Worm (Caenorhabditis elegans): Measurements from ENCODE around the gene C28A5.6.

- TF ChIP-seq flt-1 (GFP tag; IDR thresholded peaks at IDR 0.05): no peak
- no peak for TF ChIP-seq klf-2 (GFP tag; conservative IDR thresholded peaks at IDR 0.05)
- no peak for TF ChIP-seq ztf-29 (GFP tag; IDR thresholded peaks at IDR 0.05)
- TF ChIP-seq tab-1 (GFP tag; IDR thresholded peaks at IDR 0.05): no peak
- TF ChIP-seq ref-1 (GFP tag; conservative IDR thresholded peaks at IDR 0.05): no peak
- no peak for TF ChIP-seq med-1 (GFP tag; optimal IDR thresholded peaks at IDR 0.05; ENCODE audit: insufficient read depth)
- TF ChIP-seq cog-1 (tag; optimal IDR thresholded peaks at IDR 0.05): no peak
- TF ChIP-seq T22C8.4 (GFP tag; IDR thresholded peaks at IDR 0.05): no peak
Observed at ce11 chrIII:4413099-4413498, 16.2 kb downstream of the C28A5.6 start, which contains the start of gene mpc-1.

Measured in whole organism, midembryonic.